Fruit fly (Drosophila melanogaster) whole organism, adult: Measurements from ENCODE around the gene CG10591.

ENCODE experiments used
- CG14711 ChIP-seq: fragments of 200-800 bp; sonication (Bioruptor generic); optimal IDR thresholded peaks from 2 replicates; lab custom pipeline; 2018; ENCODE audit warnings: missing biosample characterization, mild to moderate bottlenecking, missing genetic modification characterization, moderate library complexity
- CG1620 ChIP-seq: fragments of 200-800 bp; sonication (Bioruptor generic); optimal IDR thresholded peaks from 2 replicates; lab custom pipeline; 2016; ENCODE audit warnings: missing biosample characterization, missing genetic modification characterization
- CG33017 ChIP-seq: fragments of 200-800 bp; sonication (Bioruptor generic); optimal IDR thresholded peaks from 2 replicates; lab custom pipeline; 2018; ENCODE audit warnings: missing biosample characterization, mild to moderate bottlenecking, missing genetic modification characterization, moderate library complexity
- CG5204 ChIP-seq: fragments of 200-800 bp; sonication (Bioruptor generic); optimal IDR thresholded peaks from 2 replicates; lab custom pipeline; 2016; ENCODE audit warnings: missing biosample characterization, missing genetic modification characterization
- CG7045 ChIP-seq: fragments of 200-800 bp; sonication (Bioruptor generic); optimal IDR thresholded peaks from 2 replicates; lab custom pipeline; 2017; ENCODE audit warnings: missing biosample characterization, mild to moderate bottlenecking, missing genetic modification characterization
- Clk ChIP-seq: fragments of 200-800 bp; sonication (Bioruptor generic); optimal IDR thresholded peaks from 2 replicates; lab custom pipeline; 2017; ENCODE audit warnings: missing biosample characterization, missing genetic modification characterization
- Hr96 ChIP-seq: fragments of 200-800 bp; sonication (Bioruptor generic); optimal IDR thresholded peaks from 2 replicates; lab custom pipeline; 2016; ENCODE audit warnings: missing biosample characterization, missing genetic modification characterization
- Mnt ChIP-seq: fragments of 200-800 bp; sonication (Bioruptor generic); optimal IDR thresholded peaks from 2 replicates; lab custom pipeline; 2016; ENCODE audit warnings: missing biosample characterization, mild to moderate bottlenecking, missing genetic modification characterization
- bab1 ChIP-seq: fragments of 200-800 bp; sonication (Bioruptor generic); optimal IDR thresholded peaks from 3 replicates; lab custom pipeline; 2019; ENCODE audit warnings: missing biosample characterization, mild to moderate bottlenecking, missing genetic modification characterization, moderate library complexity
- cnc ChIP-seq, 2 experiments: fragments of >200 bp; optimal IDR thresholded peaks; 2 replicates each; lab custom pipeline; 2017
- ovo ChIP-seq: fragments of 200-800 bp; sonication (Bioruptor generic); optimal IDR thresholded peaks from 2 replicates; lab custom pipeline; 2016; ENCODE audit warnings: missing biosample characterization, missing genetic modification characterization
- pad ChIP-seq: fragments of 200-800 bp; sonication (Bioruptor generic); optimal IDR thresholded peaks from 3 replicates; lab custom pipeline; 2017; ENCODE audit warnings: missing biosample characterization, missing genetic modification characterization, mild to moderate bottlenecking, moderate library complexity, missing genetic modification reagents
- tj ChIP-seq: fragments of 200-800 bp; sonication (Bioruptor generic); optimal IDR thresholded peaks from 3 replicates; lab custom pipeline; 2017; ENCODE audit warnings: missing biosample characterization, mild to moderate bottlenecking, missing genetic modification characterization, moderate library complexity
- toe ChIP-seq: fragments of 200-800 bp; sonication (Bioruptor generic); optimal IDR thresholded peaks from 2 replicates; lab custom pipeline; 2016; ENCODE audit warnings: missing biosample characterization, missing genetic modification characterization

DNA sequence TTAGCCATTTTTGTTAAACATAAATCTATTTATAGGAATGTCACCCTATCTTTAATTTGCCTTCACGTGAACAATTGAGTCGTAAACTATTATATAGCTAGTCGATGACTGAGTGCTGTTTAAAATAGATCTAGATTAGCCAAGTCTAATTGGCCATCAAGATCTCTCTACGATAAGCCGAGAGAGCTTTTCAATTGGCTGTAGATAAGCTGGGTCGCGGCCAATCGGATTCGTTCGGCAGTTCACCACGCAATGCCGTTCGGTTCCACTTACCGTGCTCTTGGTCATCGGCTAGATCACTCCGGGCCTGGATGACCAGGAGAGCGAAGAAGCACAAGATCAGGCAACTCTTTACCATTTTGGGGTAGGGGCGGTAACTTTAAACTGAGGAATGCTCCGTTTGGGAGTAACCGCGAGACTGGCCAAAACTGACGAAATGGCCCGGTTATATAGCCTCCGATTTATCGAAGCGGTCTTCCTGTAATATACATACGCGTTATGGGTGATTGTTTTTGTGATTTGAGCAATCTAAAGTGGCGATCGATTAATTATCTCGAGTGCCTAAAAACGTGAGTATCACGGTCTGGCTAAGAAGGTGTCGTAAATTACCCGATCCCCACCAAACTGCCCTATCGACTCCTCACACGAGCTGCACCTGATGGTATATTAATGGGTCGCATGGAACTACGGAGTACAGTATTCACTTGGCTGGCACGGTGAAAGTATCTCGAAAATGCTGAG is 4.5 kb downstream of the CG10591 start, which contains the start of the genes Alp10 and Alp9:
- TF ChIP-seq cnc (optimal IDR thresholded peaks at IDR 0.05; lab: Kevin White, UChicago) (no peak), CG33017 (tag; lab: Kevin White, UChicago) (no peak), tj (GFP tag; lab: Kevin White, UChicago) (no peak), CG14711 (tag; lab: Kevin White, UChicago) (no peak), ovo (GFP tag; lab: Kevin White, UChicago) (no peak), Mnt (GFP tag; lab: Kevin White, UChicago) (no peak), CG1620 (no peak), CG7045 (GFP tag; lab: Kevin White, UChicago) (no peak), CG5204 (GFP tag; lab: Kevin White, UChicago) (no peak), bab1 (GFP tag; lab: Kevin White, UChicago) (no peak), Clk (GFP tag; lab: Kevin White, UChicago) (no peak), pad (no peak), toe (GFP tag; lab: Kevin White, UChicago) (no peak), Hr96 (GFP tag; lab: Kevin White, UChicago) (no peak)
